Fruit fly (Drosophila melanogaster) whole organism, embryonic: Measurements from ENCODE around the gene Duox.
A peak's percentile ranks its signal among the peaks of the same experiment; 100 is the strongest.

ENCODE experiments used
- Adf1 ChIP-seq: fragments of 200-800 bp; sonication (Bioruptor generic); IDR thresholded peaks from 2 replicates; pipeline ENCODE4 v1.3.6; 2022; ENCODE audit warnings: missing biosample characterization, missing genetic modification characterization
- B-H2 ChIP-seq: fragments of 200-800 bp; sonication (Bioruptor generic); optimal IDR thresholded peaks from 2 replicates; lab custom pipeline; 2018; ENCODE audit warnings: missing biosample characterization, mild to moderate bottlenecking, missing genetic modification characterization
- CG10431 ChIP-seq: fragments of 200-800 bp; sonication (Bioruptor generic); optimal IDR thresholded peaks from 3 replicates; lab custom pipeline; 2018; ENCODE audit warnings: missing biosample characterization, mild to moderate bottlenecking, missing genetic modification characterization
- CG14014 ChIP-seq: fragments of 200-800 bp; sonication (Bioruptor generic); IDR thresholded peaks from 2 replicates; pipeline ENCODE4 v1.3.6; 2022; ENCODE audit warnings: missing biosample characterization, missing genetic modification characterization
- CG14441 ChIP-seq: fragments of 200-800 bp; sonication (Bioruptor generic); IDR thresholded peaks from 2 replicates; pipeline ENCODE4 v1.3.6; 2022; ENCODE audit warnings: missing biosample characterization, missing genetic modification characterization
- CG14710 ChIP-seq: fragments of 200-800 bp; sonication (Bioruptor generic); optimal IDR thresholded peaks from 3 replicates; lab custom pipeline; 2019; ENCODE audit warnings: missing biosample characterization, mild to moderate bottlenecking, missing genetic modification characterization, moderate library complexity
- CG14965 ChIP-seq: fragments of 200-800 bp; sonication (Bioruptor generic); optimal IDR thresholded peaks from 2 replicates; lab custom pipeline; 2016; ENCODE audit warnings: missing biosample characterization, missing genetic modification characterization, borderline replicate concordance
- CG1529 ChIP-seq: fragments of 200-800 bp; sonication (Bioruptor generic); optimal IDR thresholded peaks from 3 replicates; lab custom pipeline; 2018; ENCODE audit warnings: missing biosample characterization, missing genetic modification characterization
- CG18011 ChIP-seq: fragments of 200-800 bp; sonication (Bioruptor generic); optimal IDR thresholded peaks from 2 replicates; lab custom pipeline; 2017; ENCODE audit warnings: missing biosample characterization, missing genetic modification characterization, mild to moderate bottlenecking, moderate library complexity, missing genotype
- CG2202 ChIP-seq: fragments of 200-800 bp; sonication (Bioruptor generic); optimal IDR thresholded peaks from 2 replicates; lab custom pipeline; 2018; ENCODE audit warnings: missing biosample characterization, mild to moderate bottlenecking, missing genetic modification characterization
- CG2875 ChIP-seq: fragments of 200-800 bp; sonication (Bioruptor generic); optimal IDR thresholded peaks from 2 replicates; lab custom pipeline; 2017; ENCODE audit warnings: missing biosample characterization, mild to moderate bottlenecking, missing genetic modification characterization, missing genetic modification reagents
- CG31224 ChIP-seq: fragments of 200-800 bp; sonication (Bioruptor generic); IDR thresholded peaks from 2 replicates; pipeline ENCODE4 v1.3.6; 2022; ENCODE audit warnings: missing biosample characterization, missing genetic modification characterization
- CG3838 ChIP-seq: fragments of 200-800 bp; sonication (Bioruptor generic); optimal IDR thresholded peaks from 3 replicates; lab custom pipeline; 2016; ENCODE audit warnings: missing biosample characterization, missing genetic modification characterization
- CG4328 ChIP-seq: fragments of 200-800 bp; sonication (Bioruptor generic); optimal IDR thresholded peaks from 3 replicates; lab custom pipeline; 2017; ENCODE audit warnings: missing biosample characterization, missing genetic modification reagents, missing genetic modification characterization
- CG5953 ChIP-seq: fragments of 200-800 bp; sonication (Bioruptor generic); IDR thresholded peaks from 2 replicates; pipeline ENCODE4 v1.3.6; 2022; ENCODE audit warnings: missing biosample characterization, missing genetic modification characterization
- CG6272 ChIP-seq: fragments of 200-800 bp; sonication (Bioruptor generic); IDR thresholded peaks from 2 replicates; pipeline ENCODE4 v1.3.6; 2022; ENCODE audit warnings: missing biosample characterization, missing genetic modification characterization
- CG8478 ChIP-seq: fragments of >200 bp; optimal IDR thresholded peaks from 2 replicates; lab custom pipeline; 2018
- CG9727 ChIP-seq: fragments of 200-800 bp; sonication (Bioruptor generic); optimal IDR thresholded peaks from 3 replicates; lab custom pipeline; 2017; ENCODE audit warnings: missing biosample characterization, mild to moderate bottlenecking, missing genetic modification characterization
- Dbx ChIP-seq: fragments of 200-800 bp; sonication (Bioruptor generic); IDR thresholded peaks from 3 replicates; pipeline ENCODE4 v1.3.6; 2022; ENCODE audit warnings: missing biosample characterization, missing genetic modification characterization
- Dll ChIP-seq: fragments of 200-800 bp; sonication (Bioruptor generic); IDR thresholded peaks from 4 replicates; pipeline ENCODE4 v1.3.6; 2022; ENCODE audit warnings: missing biosample characterization, missing genetic modification characterization; ENCODE audit not compliant: partially characterized antibody
- ERR ChIP-seq: fragments of 200-800 bp; sonication (Bioruptor generic); optimal IDR thresholded peaks from 2 replicates; lab custom pipeline; 2016; ENCODE audit warnings: missing biosample characterization, missing genetic modification characterization
- Fer3 ChIP-seq: fragments of 200-800 bp; sonication (Bioruptor generic); optimal IDR thresholded peaks from 2 replicates; lab custom pipeline; 2018; ENCODE audit warnings: missing biosample characterization, mild to moderate bottlenecking, missing genetic modification characterization, moderate library complexity
- Gug ChIP-seq: fragments of 200-800 bp; sonication (Bioruptor generic); IDR thresholded peaks from 4 replicates; pipeline ENCODE4 v1.3.6; 2022; ENCODE audit warnings: missing biosample characterization, missing genetic modification characterization
- Hr3 ChIP-seq: fragments of 200-800 bp; sonication (Bioruptor generic); optimal IDR thresholded peaks from 3 replicates; lab custom pipeline; 2016; ENCODE audit warnings: missing biosample characterization, missing genetic modification characterization
- Mrtf ChIP-seq: fragments of 200-800 bp; sonication (Bioruptor generic); IDR thresholded peaks from 3 replicates; pipeline ENCODE4 v1.3.6; 2022; ENCODE audit warnings: missing biosample characterization, missing genetic modification characterization
- NC2α ChIP-seq: fragments of 200-800 bp; sonication (Bioruptor generic); optimal IDR thresholded peaks from 2 replicates; lab custom pipeline; 2016; ENCODE audit warnings: missing biosample characterization, missing genetic modification characterization
- Neu2 ChIP-seq: fragments of 200-800 bp; sonication (Bioruptor generic); optimal IDR thresholded peaks from 3 replicates; lab custom pipeline; 2016; ENCODE audit warnings: missing biosample characterization, missing genetic modification characterization, borderline replicate concordance
- Optix ChIP-seq: fragments of 200-800 bp; sonication (Bioruptor generic); IDR thresholded peaks from 3 replicates; pipeline ENCODE4 v1.3.6; 2022; ENCODE audit warnings: missing biosample characterization, missing genetic modification characterization
- Sox102F ChIP-seq: fragments of 200-800 bp; sonication (Bioruptor generic); optimal IDR thresholded peaks from 2 replicates; lab custom pipeline; 2018; ENCODE audit warnings: missing biosample characterization, mild to moderate bottlenecking, missing genetic modification characterization, moderate library complexity
- Spps ChIP-seq: fragments of 200-800 bp; sonication (Bioruptor generic); optimal IDR thresholded peaks from 2 replicates; lab custom pipeline; 2018; ENCODE audit warnings: missing biosample characterization, mild to moderate bottlenecking, missing genetic modification characterization
- Sry-β ChIP-seq: fragments of 200-800 bp; sonication (Bioruptor generic); optimal IDR thresholded peaks from 2 replicates; lab custom pipeline; 2018; ENCODE audit warnings: missing biosample characterization, mild to moderate bottlenecking, missing genetic modification characterization, moderate library complexity
- Tbp ChIP-seq: fragments of >200 bp; optimal IDR thresholded peaks from 2 replicates; lab custom pipeline; 2018; ENCODE audit warnings: missing biosample characterization, missing genetic modification characterization
- Xbp1 ChIP-seq: fragments of 200-800 bp; sonication (Bioruptor generic); optimal IDR thresholded peaks from 3 replicates; lab custom pipeline; 2016; ENCODE audit warnings: missing biosample characterization, mild to moderate bottlenecking, missing genetic modification characterization
- YL-1 ChIP-seq: fragments of 200-800 bp; sonication (Bioruptor generic); optimal IDR thresholded peaks from 3 replicates; lab custom pipeline; 2017; ENCODE audit warnings: missing biosample characterization, mild to moderate bottlenecking, missing genetic modification characterization
- az2 ChIP-seq: fragments of 200-800 bp; sonication (Bioruptor generic); optimal IDR thresholded peaks from 3 replicates; lab custom pipeline; 2016; ENCODE audit warnings: missing biosample characterization, missing genetic modification characterization
- bcd ChIP-seq: fragments of 200-800 bp; sonication (Bioruptor generic); optimal IDR thresholded peaks from 2 replicates; lab custom pipeline; 2017; ENCODE audit warnings: missing biosample characterization, mild to moderate bottlenecking, missing genetic modification characterization
- bowl ChIP-seq: fragments of 200-800 bp; sonication (Bioruptor generic); IDR thresholded peaks from 2 replicates; pipeline ENCODE4 v1.3.6; 2022; ENCODE audit warnings: missing biosample characterization, missing genetic modification characterization
- corto ChIP-seq: fragments of 200-800 bp; sonication (Bioruptor generic); optimal IDR thresholded peaks from 2 replicates; lab custom pipeline; 2016; ENCODE audit warnings: missing biosample characterization, mild to moderate bottlenecking, missing genetic modification characterization, moderate library complexity
- crp ChIP-seq, 2 experiments: fragments of 200-800 bp; sonication (Bioruptor generic); optimal IDR thresholded peaks; 2 replicates in 1 of 2; 3 replicates in 1 of 2; lab custom pipeline; 2017; ENCODE audit warnings: missing biosample characterization in 2 of 2, missing genetic modification characterization in 2 of 2, mild to moderate bottlenecking in 1 of 2, moderate library complexity in 1 of 2
- dm ChIP-seq: fragments of 200-800 bp; sonication (Bioruptor generic); optimal IDR thresholded peaks from 3 replicates; lab custom pipeline; 2016; ENCODE audit warnings: missing biosample characterization, missing genetic modification characterization
- gcm ChIP-seq: fragments of 200-800 bp; sonication (Bioruptor generic); optimal IDR thresholded peaks from 2 replicates; lab custom pipeline; 2019; ENCODE audit warnings: missing biosample characterization, mild to moderate bottlenecking, missing genetic modification characterization, moderate library complexity
- gcm2 ChIP-seq: fragments of 200-800 bp; sonication (Bioruptor generic); optimal IDR thresholded peaks from 2 replicates; lab custom pipeline; 2016; ENCODE audit warnings: missing biosample characterization, missing genetic modification characterization
- gsb ChIP-seq: fragments of 200-800 bp; sonication (Bioruptor generic); IDR thresholded peaks from 2 replicates; pipeline ENCODE4 v1.3.6; 2022; ENCODE audit warnings: missing biosample characterization, missing genetic modification characterization
- hkb ChIP-seq, 2 experiments: fragments of 200-800 bp in 1 of 2; fragments of >200 bp in 1 of 2; sonication (Bioruptor generic) in 1 of 2; IDR thresholded peaks in 1 of 2; optimal IDR thresholded peaks in 1 of 2; 2 replicates each; pipeline versions ENCODE4 v1.3.6 to Lab custom; 2017 to 2022; ENCODE audit warnings: missing biosample characterization in 1 of 2, missing genetic modification characterization in 1 of 2
- peb ChIP-seq: fragments of 200-800 bp; sonication (Bioruptor generic); IDR thresholded peaks from 2 replicates; pipeline ENCODE4 v1.3.6; 2022; ENCODE audit warnings: missing biosample characterization, missing genetic modification characterization
- run ChIP-seq: fragments of 200-800 bp; sonication (Bioruptor generic); optimal IDR thresholded peaks from 3 replicates; lab custom pipeline; 2018; ENCODE audit warnings: missing biosample characterization, mild to moderate bottlenecking, missing genetic modification characterization
- salm ChIP-seq: fragments of 200-800 bp; sonication (Bioruptor generic); optimal IDR thresholded peaks from 2 replicates; lab custom pipeline; 2018; ENCODE audit warnings: missing biosample characterization, mild to moderate bottlenecking, missing genetic modification characterization
- sc ChIP-seq, 3 experiments: fragments of >200 bp in 2 of 3; fragments of 200-800 bp in 1 of 3; sonication (Bioruptor generic) in 1 of 3; optimal IDR thresholded peaks; 2 replicates in 2 of 3; 3 replicates in 1 of 3; lab custom pipeline; 2017; ENCODE audit warnings: mild to moderate bottlenecking in 1 of 3, missing biosample characterization in 1 of 3, missing genetic modification characterization in 1 of 3, missing genetic modification reagents in 1 of 3
- trh ChIP-seq: fragments of 200-800 bp; sonication (Bioruptor generic); optimal IDR thresholded peaks from 2 replicates; lab custom pipeline; 2016; ENCODE audit warnings: missing biosample characterization, missing genetic modification characterization

Duox gene

dm6 chr2L:2861885-2862620, 32.0 kb upstream of the Duox start (continued):
- TF ChIP-seq CG18011 (no peak), CG10431 (GFP tag; lab: Kevin White, UChicago) (no peak), Sry-β (GFP tag; lab: Kevin White, UChicago) (no peak), gsb (GFP tag; lab: Robert Waterston, UW) (0 out of 2 replicates have a peak, but pooled peaks have one; percentile 31), gcm (GFP tag; lab: Kevin White, UChicago) (peak; percentile 25), CG31224 (GFP tag; lab: Robert Waterston, UW) (no peak), crp (GFP tag; optimal IDR thresholded peaks at IDR 0.05; lab: Kevin White, UChicago) (no peak), run (tag; lab: Kevin White, UChicago) (no peak), corto (GFP tag; lab: Kevin White, UChicago) (no peak), NC2α (GFP tag; lab: Kevin White, UChicago) (no peak), az2 (no peak), CG14710 (tag; lab: Kevin White, UChicago) (no peak), bowl (no peak), Xbp1 (GFP tag; lab: Kevin White, UChicago) (no peak), Tbp (GFP tag; lab: Kevin White, UChicago) (no peak), ERR (GFP tag; lab: Kevin White, UChicago) (no peak), Spps (tag; lab: Kevin White, UChicago) (no peak), salm (tag; lab: Kevin White, UChicago) (no peak), B-H2 (GFP tag; lab: Kevin White, UChicago) (no peak), Fer3 (tag; lab: Kevin White, UChicago) (no peak), CG8478 (no peak), Optix (no peak), Adf1 (no peak), CG2875 (GFP tag; lab: Kevin White, UChicago) (peak; percentile 29), CG14014 (GFP tag; lab: Robert Waterston, UW) (0 out of 2 replicates have a peak, but pooled peaks have one; percentile 6), sc (optimal IDR thresholded peaks at IDR 0.05; lab: Kevin White, UChicago) (no peak), sc (GFP tag; optimal IDR thresholded peaks at IDR 0.05; lab: Kevin White, UChicago) (no peak), Dll (peak; percentile 48; the same call in 1 of the 4 replicates), Dbx (peak; percentile 18; the same call in 1 of the 3 replicates), Sox102F (no peak), Mrtf (GFP tag; lab: Robert Waterston, UW) (no peak), YL-1 (GFP tag; lab: Kevin White, UChicago) (no peak), CG14441 (no peak), dm (GFP tag; lab: Kevin White, UChicago) (no peak), trh (no peak), hkb (optimal IDR thresholded peaks at IDR 0.05; lab: Kevin White, UChicago) (peak; percentile 98), hkb (GFP tag; IDR thresholded peaks at IDR 0.05; lab: Robert Waterston, UW) (no peak; the same call in none of the 2 replicates), CG14965 (GFP tag; lab: Kevin White, UChicago) (no peak), CG6272 (GFP tag; lab: Robert Waterston, UW) (no peak), CG1529 (GFP tag; lab: Kevin White, UChicago) (no peak), CG2202 (no peak), gcm2 (GFP tag; lab: Kevin White, UChicago) (no peak), bcd (GFP tag; lab: Kevin White, UChicago) (no peak), peb (no peak), Neu2 (GFP tag; lab: Kevin White, UChicago) (no peak), CG5953 (no peak), CG4328 (GFP tag; lab: Kevin White, UChicago) (no peak), Hr3 (GFP tag; lab: Kevin White, UChicago) (no peak), CG9727 (GFP tag; lab: Kevin White, UChicago) (peak; percentile 23), CG3838 (GFP tag; lab: Kevin White, UChicago) (no peak), Gug (GFP tag; lab: Robert Waterston, UW) (no peak)
